Worm (Caenorhabditis elegans) whole organism, early embryonic: ENCODE measurements around the gene gly-4.

Experiments
- B0310.2 ChIP-seq: sonication (generic microtip); optimal IDR thresholded peaks from 2 replicates; lab custom pipeline; 2016; ENCODE audit warnings: mild to moderate bottlenecking, missing genetic modification characterization, missing compliant biosample characterization
- aly-1 ChIP-seq: sonication (generic microtip); optimal IDR thresholded peaks from 2 replicates; lab custom pipeline; 2016; ENCODE audit warnings: missing genetic modification characterization, missing compliant biosample characterization
- ceh-36 ChIP-seq: sonication (generic microtip); optimal IDR thresholded peaks from 2 replicates; lab custom pipeline; 2016; ENCODE audit warnings: missing genetic modification characterization, inconsistent platforms, missing compliant biosample characterization
- hmbx-1 ChIP-seq: sonication (generic microtip); optimal IDR thresholded peaks from 2 replicates; lab custom pipeline; 2016; ENCODE audit warnings: mild to moderate bottlenecking, missing genetic modification characterization, missing compliant biosample characterization
- hnd-1 ChIP-seq: sonication (generic microtip); optimal IDR thresholded peaks from 2 replicates; lab custom pipeline; 2016; ENCODE audit warnings: missing genetic modification characterization, missing compliant biosample characterization
- pes-1 ChIP-seq: fragments of 200-800 bp; sonication (Bioruptor generic); IDR thresholded peaks from 2 replicates; pipeline ENCODE4 v1.3.6; 2022; ENCODE audit warnings: missing genetic modification reagents, missing genetic modification characterization, missing compliant biosample characterization
- tra-4 ChIP-seq: sonication (generic microtip); optimal IDR thresholded peaks from 2 replicates; lab custom pipeline; 2017; ENCODE audit warnings: missing genetic modification characterization, missing compliant biosample characterization

- TF ChIP-seq hmbx-1 (tag; lab: Kevin White, UChicago) (no peak), hnd-1 (tag; lab: Kevin White, UChicago) (no peak), pes-1 (GFP tag; lab: Robert Waterston, UW) (no peak), aly-1 (no peak), B0310.2 (tag; lab: Kevin White, UChicago) (no peak), tra-4 (no peak), ceh-36 (tag; lab: Kevin White, UChicago) (no peak)
Measured at ce11 chrV:19905988-19906387, 10.8 kb upstream of the gly-4 start.
